Fruit fly (Drosophila melanogaster) whole organism, embryonic: ENCODE data around the gene ClC-c.
A peak's percentile ranks its signal among the peaks of the same experiment; 100 is the strongest.

Source experiments
- Asciz ChIP-seq: fragments of 200-800 bp; sonication (Bioruptor generic); optimal IDR thresholded peaks from 2 replicates; lab custom pipeline; 2017; ENCODE audit warnings: missing biosample characterization, mild to moderate bottlenecking, missing genetic modification characterization, missing genetic modification reagents
- Atf6 ChIP-seq: fragments of 200-800 bp; sonication (Bioruptor generic); IDR thresholded peaks from 2 replicates; pipeline ENCODE4 v1.3.6; 2022; ENCODE audit warnings: missing biosample characterization, missing genetic modification characterization
- Awh ChIP-seq: fragments of 200-800 bp; sonication (Bioruptor generic); IDR thresholded peaks from 2 replicates; pipeline ENCODE4, ENCODE4 v1.3.6; 2022; ENCODE audit warnings: missing biosample characterization, missing genetic modification characterization
- Bdp1 ChIP-seq: fragments of 200-800 bp; sonication (Bioruptor generic); optimal IDR thresholded peaks from 3 replicates; lab custom pipeline; 2016; ENCODE audit warnings: missing biosample characterization, missing genetic modification characterization
- CG1024 ChIP-seq: fragments of 200-800 bp; sonication (Bioruptor generic); IDR thresholded peaks from 2 replicates; pipeline ENCODE4 v1.3.6; 2022; ENCODE audit warnings: missing biosample characterization, missing genetic modification characterization
- CG10366 ChIP-seq: fragments of 200-800 bp; sonication (Bioruptor generic); IDR thresholded peaks from 2 replicates; pipeline ENCODE4 v1.3.6; 2022; ENCODE audit warnings: missing biosample characterization, missing genetic modification characterization
- CG10959 ChIP-seq: fragments of 200-800 bp; sonication (Bioruptor generic); IDR thresholded peaks from 2 replicates; pipeline ENCODE4 v1.3.6; 2022; ENCODE audit warnings: missing biosample characterization, missing genetic modification characterization
- CG11398 ChIP-seq: fragments of 200-800 bp; sonication (Bioruptor generic); optimal IDR thresholded peaks from 2 replicates; lab custom pipeline; 2016; ENCODE audit warnings: missing biosample characterization, missing genetic modification characterization
- CG12071 ChIP-seq: fragments of 200-800 bp; sonication (Bioruptor generic); optimal IDR thresholded peaks from 3 replicates; lab custom pipeline; 2018; ENCODE audit warnings: missing biosample characterization, mild to moderate bottlenecking, missing genetic modification characterization
- CG14667 ChIP-seq: fragments of 200-800 bp; sonication (Bioruptor generic); IDR thresholded peaks from 2 replicates; pipeline ENCODE4 v1.3.6; 2022; ENCODE audit warnings: missing biosample characterization, missing genetic modification characterization
- CG14710 ChIP-seq: fragments of 200-800 bp; sonication (Bioruptor generic); optimal IDR thresholded peaks from 3 replicates; lab custom pipeline; 2019; ENCODE audit warnings: missing biosample characterization, mild to moderate bottlenecking, missing genetic modification characterization, moderate library complexity
- CG15479 ChIP-seq: fragments of 200-800 bp; sonication (Bioruptor generic); optimal IDR thresholded peaks from 3 replicates; lab custom pipeline; 2019; ENCODE audit warnings: missing biosample characterization, mild to moderate bottlenecking, missing genetic modification characterization, moderate library complexity
- CG15514 ChIP-seq: fragments of 200-800 bp; sonication (Bioruptor generic); optimal IDR thresholded peaks from 3 replicates; lab custom pipeline; 2017; ENCODE audit warnings: missing biosample characterization, missing genetic modification characterization, mild to moderate bottlenecking, moderate library complexity, missing genetic modification reagents
- CG1602 ChIP-seq: fragments of 200-800 bp; sonication (Bioruptor generic); optimal IDR thresholded peaks from 3 replicates; lab custom pipeline; 2016; ENCODE audit warnings: missing biosample characterization, missing genetic modification characterization
- CG16815 ChIP-seq: fragments of 200-800 bp; sonication (Bioruptor generic); optimal IDR thresholded peaks from 3 replicates; lab custom pipeline; 2017; ENCODE audit warnings: missing biosample characterization, mild to moderate bottlenecking, missing genetic modification characterization
- CG17829 ChIP-seq: fragments of 200-800 bp; optimal IDR thresholded peaks from 2 replicates; lab custom pipeline; 2019; ENCODE audit warnings: missing biosample characterization, mild to moderate bottlenecking, missing genetic modification characterization, moderate library complexity
- CG2712 ChIP-seq: fragments of 200-800 bp; optimal IDR thresholded peaks from 3 replicates; lab custom pipeline; 2019; ENCODE audit warnings: missing biosample characterization, mild to moderate bottlenecking, missing genetic modification characterization, moderate library complexity
- CG4360 ChIP-seq: fragments of 200-800 bp; sonication (Bioruptor generic); IDR thresholded peaks from 2 replicates; pipeline ENCODE4 v1.3.6; 2022; ENCODE audit warnings: missing biosample characterization, missing genetic modification characterization
- CG6689 ChIP-seq: fragments of 200-800 bp; sonication (Bioruptor generic); IDR thresholded peaks from 2 replicates; pipeline ENCODE4 v1.3.6; 2022; ENCODE audit warnings: missing biosample characterization, missing genetic modification characterization
- CG6765 ChIP-seq: fragments of 200-800 bp; sonication (Bioruptor generic); optimal IDR thresholded peaks from 3 replicates; lab custom pipeline; 2017; ENCODE audit warnings: missing biosample characterization, mild to moderate bottlenecking, missing genetic modification characterization
- CG7556 ChIP-seq: fragments of 200-800 bp; sonication (Bioruptor generic); optimal IDR thresholded peaks from 2 replicates; lab custom pipeline; 2017; ENCODE audit warnings: missing biosample characterization, mild to moderate bottlenecking, missing genetic modification characterization
- CG7987 ChIP-seq: fragments of 200-800 bp; sonication (Bioruptor generic); optimal IDR thresholded peaks from 2 replicates; lab custom pipeline; 2018; ENCODE audit warnings: missing biosample characterization, mild to moderate bottlenecking, missing genetic modification characterization, moderate library complexity
- CG8290 ChIP-seq, 3 experiments: fragments of 200-800 bp; sonication (Bioruptor generic); optimal IDR thresholded peaks; 2 replicates each; lab custom pipeline; 2016 to 2019; ENCODE audit warnings: missing biosample characterization in 3 of 3, missing genetic modification characterization in 3 of 3, mild to moderate bottlenecking in 2 of 3, moderate library complexity in 1 of 3
- CG8359 ChIP-seq: fragments of 200-800 bp; sonication (Bioruptor generic); optimal IDR thresholded peaks from 2 replicates; lab custom pipeline; 2017; ENCODE audit warnings: missing biosample characterization, mild to moderate bottlenecking, missing genetic modification characterization, borderline replicate concordance
- CG9215 ChIP-seq: fragments of 200-800 bp; sonication (Bioruptor generic); IDR thresholded peaks from 2 replicates; pipeline ENCODE4 v1.3.6; 2022; ENCODE audit warnings: missing biosample characterization, missing genetic modification characterization
- CG9727 ChIP-seq: fragments of 200-800 bp; sonication (Bioruptor generic); optimal IDR thresholded peaks from 3 replicates; lab custom pipeline; 2017; ENCODE audit warnings: missing biosample characterization, mild to moderate bottlenecking, missing genetic modification characterization
- Dad ChIP-seq: fragments of 200-800 bp; sonication (Bioruptor generic); optimal IDR thresholded peaks from 3 replicates; lab custom pipeline; 2016; ENCODE audit warnings: missing biosample characterization, missing genetic modification characterization
- ERR ChIP-seq: fragments of 200-800 bp; sonication (Bioruptor generic); optimal IDR thresholded peaks from 2 replicates; lab custom pipeline; 2016; ENCODE audit warnings: missing biosample characterization, missing genetic modification characterization
- Eip74EF ChIP-seq, 2 experiments: fragments of 200-800 bp in 1 of 2; fragments of >200 bp in 1 of 2; sonication (Bioruptor generic) in 1 of 2; optimal IDR thresholded peaks; 2 replicates each; lab custom pipeline; 2017 to 2019; ENCODE audit warnings: missing biosample characterization in 2 of 2, missing genetic modification characterization in 2 of 2, mild to moderate bottlenecking in 1 of 2, moderate library complexity in 1 of 2
- Gug ChIP-seq: fragments of 200-800 bp; sonication (Bioruptor generic); IDR thresholded peaks from 4 replicates; pipeline ENCODE4 v1.3.6; 2022; ENCODE audit warnings: missing biosample characterization, missing genetic modification characterization
- Hand ChIP-seq: fragments of 200-800 bp; sonication (Bioruptor generic); optimal IDR thresholded peaks from 2 replicates; lab custom pipeline; 2017; ENCODE audit warnings: mild to moderate bottlenecking, missing biosample characterization, missing genetic modification reagents, missing genetic modification characterization
- HmgZ ChIP-seq: fragments of 200-800 bp; sonication (Bioruptor generic); optimal IDR thresholded peaks from 2 replicates; lab custom pipeline; 2018; ENCODE audit warnings: missing biosample characterization, mild to moderate bottlenecking, missing genetic modification characterization
- Jarid2 ChIP-seq: fragments of 200-800 bp; sonication (Bioruptor generic); optimal IDR thresholded peaks from 3 replicates; lab custom pipeline; 2017; ENCODE audit warnings: mild to moderate bottlenecking, missing biosample characterization, missing genetic modification reagents, missing genetic modification characterization
- Max ChIP-seq: fragments of 200-800 bp; sonication (Bioruptor generic); optimal IDR thresholded peaks from 2 replicates; lab custom pipeline; 2016; ENCODE audit warnings: missing biosample characterization, mild to moderate bottlenecking, missing genetic modification characterization
- Opbp ChIP-seq: fragments of 200-800 bp; sonication (Bioruptor generic); IDR thresholded peaks from 3 replicates; pipeline ENCODE4 v1.3.6; 2022; ENCODE audit warnings: missing biosample characterization, missing genetic modification characterization; ENCODE audit not compliant: partially characterized antibody
- Sin3A ChIP-seq: fragments of >200 bp; optimal IDR thresholded peaks from 2 replicates; lab custom pipeline; 2018
- Sry-β ChIP-seq: fragments of 200-800 bp; sonication (Bioruptor generic); optimal IDR thresholded peaks from 2 replicates; lab custom pipeline; 2018; ENCODE audit warnings: missing biosample characterization, mild to moderate bottlenecking, missing genetic modification characterization, moderate library complexity
- Sry-δ ChIP-seq: fragments of 200-800 bp; sonication (Bioruptor generic); optimal IDR thresholded peaks from 2 replicates; lab custom pipeline; 2016; ENCODE audit warnings: missing biosample characterization, missing genetic modification characterization
- cwo ChIP-seq: fragments of 200-800 bp; sonication (Bioruptor generic); optimal IDR thresholded peaks from 3 replicates; lab custom pipeline; 2017; ENCODE audit warnings: missing biosample characterization, missing genetic modification characterization, mild to moderate bottlenecking, moderate library complexity, missing genetic modification reagents
- dan ChIP-seq: fragments of 200-800 bp; sonication (Bioruptor generic); IDR thresholded peaks from 2 replicates; pipeline ENCODE4 v1.3.6; 2022; ENCODE audit warnings: missing biosample characterization, missing genetic modification characterization
- gro ChIP-seq: fragments of 200-800 bp; sonication (Bioruptor generic); optimal IDR thresholded peaks from 2 replicates; lab custom pipeline; 2016; ENCODE audit warnings: missing biosample characterization, missing genetic modification characterization
- hth ChIP-seq: fragments of >200 bp; optimal IDR thresholded peaks from 2 replicates; lab custom pipeline; 2017; ENCODE audit warnings: inconsistent platforms
- lilli ChIP-seq: fragments of 200-800 bp; sonication (Bioruptor generic); optimal IDR thresholded peaks from 3 replicates; lab custom pipeline; 2016; ENCODE audit warnings: missing biosample characterization, missing genetic modification characterization
- odd ChIP-seq: fragments of 200-800 bp; sonication (Bioruptor generic); optimal IDR thresholded peaks from 2 replicates; lab custom pipeline; 2017; ENCODE audit warnings: missing biosample characterization, mild to moderate bottlenecking, missing genetic modification characterization
- ssp ChIP-seq: fragments of 200-800 bp; sonication (Bioruptor generic); IDR thresholded peaks from 2 replicates; pipeline ENCODE4 v1.3.6; 2022; ENCODE audit warnings: missing biosample characterization, missing genetic modification characterization
- tna ChIP-seq: fragments of 200-800 bp; sonication (Bioruptor generic); IDR thresholded peaks from 2 replicates; pipeline ENCODE4 v1.3.6; 2022; ENCODE audit warnings: missing biosample characterization, missing genetic modification characterization; ENCODE audit not compliant: partially characterized antibody
- toy ChIP-seq: fragments of 200-800 bp; sonication (Bioruptor generic); IDR thresholded peaks from 2 replicates; pipeline ENCODE4 v1.3.6; 2022; ENCODE audit warnings: missing biosample characterization, missing genetic modification characterization
- usp ChIP-seq: fragments of >200 bp; optimal IDR thresholded peaks from 2 replicates; lab custom pipeline; 2017; ENCODE audit warnings: missing biosample characterization, missing genetic modification characterization
- vvl ChIP-seq: fragments of 200-800 bp; sonication (Bioruptor generic); IDR thresholded peaks from 2 replicates; pipeline ENCODE4 v1.3.6; 2022; ENCODE audit warnings: missing biosample characterization, missing genetic modification characterization

The ClC-c gene

DNA sequence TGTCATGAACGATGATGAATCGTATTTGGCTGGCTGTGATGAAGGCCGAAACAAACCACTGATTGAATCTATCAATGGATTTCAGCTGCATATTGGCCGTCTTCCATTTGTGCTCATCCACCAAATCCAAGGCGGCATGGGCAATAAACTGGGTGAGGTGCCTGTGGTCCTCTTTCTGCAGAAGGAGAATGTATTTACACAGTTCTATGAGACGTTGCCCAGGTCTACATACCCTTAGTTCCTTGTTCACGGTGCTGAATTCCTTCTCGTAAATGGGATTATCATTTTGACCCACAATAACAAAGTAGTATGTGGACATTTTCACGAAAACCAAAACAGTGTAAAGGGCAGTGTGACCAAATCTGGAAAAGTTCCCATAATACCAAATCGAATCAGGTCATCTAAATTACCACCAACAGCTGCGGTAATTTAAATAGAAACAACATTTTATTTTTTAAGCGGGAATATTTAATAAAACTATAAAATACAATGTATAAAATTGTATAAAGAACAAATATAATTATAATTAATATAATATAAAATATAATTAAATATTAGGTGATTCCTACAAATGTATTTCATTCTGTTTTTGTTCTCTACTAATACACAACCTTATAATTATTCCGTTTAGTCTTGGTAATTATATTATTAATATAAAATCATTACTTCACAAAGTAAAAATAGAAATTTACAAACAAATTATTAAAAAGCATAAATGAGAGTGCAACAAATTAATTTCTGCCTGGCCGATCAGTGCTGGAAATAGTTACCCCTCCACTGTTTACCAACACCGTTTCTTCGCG lies 41.2 kb downstream of the ClC-c start, which contains the start of the genes Trs20 and elg1 (continued):
- TF ChIP-seq CG7987 (GFP tag; lab: Kevin White, UChicago) (no peak), CG1602 (GFP tag; lab: Kevin White, UChicago) (peak; percentile 35), CG4360 (GFP tag; lab: Robert Waterston, UW) (no peak), lilli (GFP tag; lab: Kevin White, UChicago) (peak; percentile 45), usp (GFP tag; lab: Kevin White, UChicago) (no peak), odd (GFP tag; lab: Kevin White, UChicago) (no peak), CG16815 (GFP tag; lab: Kevin White, UChicago) (no peak), CG2712 (tag; lab: Kevin White, UChicago) (peak; percentile 85), Atf6 (GFP tag; lab: Robert Waterston, UW) (0 out of 2 replicates have a peak, but pooled peaks have one; percentile 12), Awh (GFP tag; lab: Robert Waterston, UW) (no peak), ssp (GFP tag; lab: Robert Waterston, UW) (no peak), Jarid2 (GFP tag; lab: Kevin White, UChicago) (no peak), Sry-β (GFP tag; lab: Kevin White, UChicago) (no peak), CG15514 (peak; percentile 50), dan (no peak), Bdp1 (GFP tag; lab: Kevin White, UChicago) (no peak), CG9215 (no peak), Opbp (GFP tag; lab: Robert Waterston, UW) (peak; percentile 42; the same call in 1 of the 3 replicates), gro (GFP tag; lab: Kevin White, UChicago) (peak; percentile 21), Sry-δ (GFP tag; lab: Kevin White, UChicago) (no peak), cwo (peak; percentile 33), Max (GFP tag; lab: Kevin White, UChicago) (no peak), Hand (GFP tag; lab: Kevin White, UChicago) (peak; percentile 11), toy (GFP tag; lab: Robert Waterston, UW) (no peak), Dad (GFP tag; lab: Kevin White, UChicago) (no peak), CG14710 (tag; lab: Kevin White, UChicago) (peak; percentile 77), CG11398 (GFP tag; lab: Kevin White, UChicago) (no peak), CG6765 (GFP tag; lab: Kevin White, UChicago) (peak; percentile 27), CG15479 (GFP tag; lab: Kevin White, UChicago) (no peak), CG10366 (GFP tag; lab: Robert Waterston, UW) (no peak; the same call in 1 of the 2 replicates), hth (lab: Kevin White, UChicago) (no peak), CG8359 (GFP tag; lab: Kevin White, UChicago) (no peak), CG17829 (tag; lab: Kevin White, UChicago) (peak; percentile 75), CG9727 (GFP tag; lab: Kevin White, UChicago) (peak; percentile 53), CG6689 (GFP tag; lab: Robert Waterston, UW) (peak; percentile 44; the same call in 1 of the 2 replicates), CG10959 (GFP tag; lab: Robert Waterston, UW) (no peak), vvl (GFP tag; lab: Robert Waterston, UW) (peak; percentile 62), HmgZ (tag; lab: Kevin White, UChicago) (peak; percentile 10), Sin3A (lab: Kevin White, UChicago) (no peak), CG8290 (GFP tag; optimal IDR thresholded peaks at IDR 0.05; lab: Kevin White, UChicago) (peak; percentile 48), CG8290 (tag; optimal IDR thresholded peaks at IDR 0.05; lab: Kevin White, UChicago) (peak; percentile 44 to 69), Asciz (GFP tag; lab: Kevin White, UChicago) (no peak), Eip74EF (GFP tag; optimal IDR thresholded peaks at IDR 0.05; lab: Kevin White, UChicago) (no peak), CG14667 (GFP tag; lab: Robert Waterston, UW) (no peak), CG12071 (GFP tag; lab: Kevin White, UChicago) (no peak), CG1024 (GFP tag; lab: Robert Waterston, UW) (no peak), Gug (GFP tag; lab: Robert Waterston, UW) (peak; percentile 6; the same call in 1 of the 4 replicates), CG7556 (GFP tag; lab: Kevin White, UChicago) (peak; percentile 66), ERR (GFP tag; lab: Kevin White, UChicago) (no peak), tna (GFP tag; lab: Robert Waterston, UW) (no peak)
